Fruit fly (Drosophila melanogaster) whole organism, pupa: ENCODE data around the gene VhaSFD.

Experiments used
- CG10348 ChIP-seq: fragments of 200-800 bp; sonication (Bioruptor generic); IDR thresholded peaks from 2 replicates; pipeline ENCODE4 v1.3.6; 2022; ENCODE audit warnings: missing biosample characterization, missing genetic modification characterization
- CG12605 ChIP-seq: fragments of 200-800 bp; sonication (Bioruptor generic); IDR thresholded peaks from 2 replicates; pipeline ENCODE4 v1.3.6; 2022; ENCODE audit warnings: missing biosample characterization, missing genetic modification characterization
- CG13204 ChIP-seq: fragments of 200-800 bp; sonication (Bioruptor generic); optimal IDR thresholded peaks from 2 replicates; lab custom pipeline; 2018; ENCODE audit warnings: missing biosample characterization, mild to moderate bottlenecking, missing genetic modification characterization, moderate library complexity
- CG14655 ChIP-seq: fragments of 200-800 bp; sonication (Bioruptor generic); optimal IDR thresholded peaks from 3 replicates; lab custom pipeline; 2017; ENCODE audit warnings: mild to moderate bottlenecking, missing biosample characterization, missing genetic modification reagents, missing genetic modification characterization
- CG15710 ChIP-seq: fragments of 200-800 bp; sonication (Bioruptor generic); optimal IDR thresholded peaks from 2 replicates; lab custom pipeline; 2018; ENCODE audit warnings: missing biosample characterization, mild to moderate bottlenecking, missing genetic modification characterization, moderate library complexity
- CG17806 ChIP-seq: fragments of 200-800 bp; sonication (Bioruptor generic); optimal IDR thresholded peaks from 2 replicates; lab custom pipeline; 2018; ENCODE audit warnings: missing biosample characterization, mild to moderate bottlenecking, missing genetic modification characterization, moderate library complexity
- CG32121 ChIP-seq: fragments of 200-800 bp; sonication (Bioruptor generic); IDR thresholded peaks from 2 replicates; pipeline ENCODE4 v1.3.6; 2022; ENCODE audit warnings: missing biosample characterization, missing genetic modification characterization
- CG34367 ChIP-seq: fragments of 200-800 bp; sonication (Bioruptor generic); optimal IDR thresholded peaks from 2 replicates; lab custom pipeline; 2018; ENCODE audit warnings: missing biosample characterization, mild to moderate bottlenecking, missing genetic modification characterization
- CG4496 ChIP-seq: fragments of 200-800 bp; sonication (Bioruptor generic); IDR thresholded peaks from 3 replicates; pipeline ENCODE4 v1.3.6; 2022; ENCODE audit warnings: missing biosample characterization, missing genetic modification characterization
- CG8159 ChIP-seq: fragments of 200-800 bp; sonication (Bioruptor generic); optimal IDR thresholded peaks from 3 replicates; lab custom pipeline; 2018; ENCODE audit warnings: missing biosample characterization, mild to moderate bottlenecking, missing genetic modification characterization, moderate library complexity
- CG8301 ChIP-seq: fragments of 200-800 bp; sonication (Bioruptor generic); optimal IDR thresholded peaks from 2 replicates; lab custom pipeline; 2018; ENCODE audit warnings: missing biosample characterization, mild to moderate bottlenecking, missing genetic modification characterization
- CG9948 ChIP-seq: fragments of 200-800 bp; sonication (Bioruptor generic); optimal IDR thresholded peaks from 2 replicates; lab custom pipeline; 2018; ENCODE audit warnings: missing biosample characterization, mild to moderate bottlenecking, missing genetic modification characterization, moderate library complexity
- D1 ChIP-seq: fragments of 200-800 bp; sonication (Bioruptor generic); optimal IDR thresholded peaks from 2 replicates; lab custom pipeline; 2018; ENCODE audit warnings: missing biosample characterization, mild to moderate bottlenecking, missing genetic modification characterization, moderate library complexity
- EcR ChIP-seq: fragments of 200-800 bp; sonication (Bioruptor generic); optimal IDR thresholded peaks from 3 replicates; lab custom pipeline; 2019; ENCODE audit warnings: missing biosample characterization, missing genetic modification characterization, mild to moderate bottlenecking, moderate library complexity, missing genetic modification reagents
- Ets98B ChIP-seq: fragments of 200-800 bp; sonication (Bioruptor generic); IDR thresholded peaks from 2 replicates; pipeline ENCODE4 v1.3.6; 2022; ENCODE audit warnings: missing biosample characterization, missing genetic modification characterization
- Pif1A ChIP-seq: fragments of 200-800 bp; sonication (Bioruptor generic); optimal IDR thresholded peaks from 3 replicates; lab custom pipeline; 2016; ENCODE audit warnings: missing biosample characterization, missing genetic modification characterization
- Pif1B ChIP-seq: fragments of 200-800 bp; sonication (Bioruptor generic); optimal IDR thresholded peaks from 3 replicates; lab custom pipeline; 2016; ENCODE audit warnings: missing biosample characterization, missing genetic modification characterization
- Snoo ChIP-seq: fragments of 200-800 bp; sonication (Bioruptor generic); optimal IDR thresholded peaks from 3 replicates; lab custom pipeline; 2017; ENCODE audit warnings: missing biosample characterization, mild to moderate bottlenecking, missing genetic modification characterization, inconsistent platforms
- fd96Ca ChIP-seq: fragments of 200-800 bp; sonication (Bioruptor generic); IDR thresholded peaks from 3 replicates; pipeline ENCODE4 v1.3.6; 2022; ENCODE audit warnings: missing biosample characterization, missing genetic modification characterization
- gl ChIP-seq: fragments of 200-800 bp; sonication (Bioruptor generic); optimal IDR thresholded peaks from 2 replicates; lab custom pipeline; 2018; ENCODE audit warnings: missing biosample characterization, mild to moderate bottlenecking, missing genetic modification characterization
- rn ChIP-seq: fragments of 200-800 bp; sonication (Bioruptor generic); IDR thresholded peaks from 2 replicates; pipeline ENCODE4 v1.3.6; 2022; ENCODE audit warnings: missing biosample characterization, missing genetic modification characterization

Gene VhaSFD

DNA sequence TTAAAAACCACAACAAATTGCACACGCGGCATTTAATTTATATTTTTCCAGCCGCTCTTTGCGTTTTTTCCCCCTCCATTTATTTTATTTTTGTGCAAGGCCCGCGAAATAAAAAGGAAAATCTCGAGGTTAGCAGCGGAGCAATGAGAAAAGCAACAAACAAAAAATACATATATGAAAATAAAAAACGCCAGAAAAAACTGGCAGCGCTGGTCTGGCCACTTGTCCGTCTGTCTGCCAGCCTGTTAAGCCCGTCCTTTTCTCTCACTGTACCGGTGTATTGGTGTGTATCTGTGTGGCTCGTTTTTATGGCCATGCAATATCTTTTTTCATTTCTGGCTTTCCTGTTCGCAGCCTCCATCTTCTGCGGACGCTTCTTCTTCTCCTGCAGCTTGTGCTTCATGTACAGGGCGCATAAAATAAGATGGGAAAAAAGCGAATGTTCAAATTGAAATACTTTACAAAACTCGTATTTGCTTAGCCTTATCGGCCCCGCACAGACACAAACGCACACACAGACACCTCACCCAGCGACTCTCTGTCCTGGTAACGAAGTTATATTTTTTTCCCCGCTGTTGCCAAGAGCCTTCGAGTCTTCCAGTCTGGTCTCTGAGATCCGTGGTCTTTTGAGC is 41.1 kb downstream of the VhaSFD start:
- TF ChIP-seq CG32121, result peak; percentile 35; the same call in 1 of the 2 replicates
- peak; percentile 68 for TF ChIP-seq CG34367 (tag; lab: Kevin White, UChicago)
- peak; percentile 85 for TF ChIP-seq CG4496 (GFP tag; lab: Robert Waterston, UW)
- TF ChIP-seq Pif1A, result peak; percentile 64
- peak; percentile 55 for TF ChIP-seq CG17806 (tag; lab: Kevin White, UChicago)
- peak; percentile 57 for TF ChIP-seq Pif1B (GFP tag; lab: Kevin White, UChicago)
- TF ChIP-seq CG14655, result peak; percentile 63
- peak; percentile 58 for TF ChIP-seq CG15710
- TF ChIP-seq CG9948 (tag; lab: Kevin White, UChicago), result peak; percentile 32
- TF ChIP-seq EcR (GFP tag; lab: Kevin White, UChicago), result peak; percentile 71
- TF ChIP-seq Ets98B (GFP tag; lab: Robert Waterston, UW), result peak; percentile 70
- TF ChIP-seq gl (tag; lab: Kevin White, UChicago), result peak; percentile 79
- TF ChIP-seq Snoo, result peak; percentile 60
- peak; percentile 59; the same call in 1 of the 2 replicates for TF ChIP-seq rn
- peak; percentile 52 for TF ChIP-seq CG8301
- peak; percentile 69 for TF ChIP-seq D1 (tag; lab: Kevin White, UChicago)
- TF ChIP-seq CG12605, result peak; percentile 87
- TF ChIP-seq CG8159, result peak; percentile 65
- peak; percentile 56; the same call in 2 of the 3 replicates for TF ChIP-seq fd96Ca
- no peak for TF ChIP-seq CG10348 (GFP tag; lab: Robert Waterston, UW)
- TF ChIP-seq CG13204, result peak; percentile 80

dm6 chr2L:16685612-16685912 is 42.1 kb downstream of the VhaSFD start:
- TF ChIP-seq Pif1A (no peak), CG32121 (no peak), CG10348 (GFP tag; lab: Robert Waterston, UW) (no peak), gl (tag; lab: Kevin White, UChicago) (no peak), CG9948 (tag; lab: Kevin White, UChicago) (no peak), CG17806 (tag; lab: Kevin White, UChicago) (no peak), Ets98B (GFP tag; lab: Robert Waterston, UW) (no peak), CG15710 (no peak), CG34367 (tag; lab: Kevin White, UChicago) (no peak), fd96Ca (no peak), EcR (GFP tag; lab: Kevin White, UChicago) (no peak), D1 (tag; lab: Kevin White, UChicago) (no peak), CG13204 (no peak), Snoo (no peak), CG14655 (no peak), rn (no peak)
- TF ChIP-seq, all 21 proteins: peak for 0

- TF ChIP-seq CG34367 (tag; lab: Kevin White, UChicago) (peak; percentile 76), rn (no peak), CG10348 (GFP tag; lab: Robert Waterston, UW) (no peak), D1 (tag; lab: Kevin White, UChicago) (peak; percentile 79), CG8159 (peak; percentile 83), CG12605 (peak; percentile 6; the same call in 1 of the 2 replicates), CG8301 (peak; percentile 84), fd96Ca (peak; percentile 37; the same call in 1 of the 3 replicates), CG17806 (tag; lab: Kevin White, UChicago) (peak; percentile 81), Ets98B (GFP tag; lab: Robert Waterston, UW) (peak; percentile 30; the same call in 1 of the 2 replicates), gl (tag; lab: Kevin White, UChicago) (no peak), CG15710 (peak; percentile 86), Snoo (peak; percentile 65), CG9948 (tag; lab: Kevin White, UChicago) (peak; percentile 89), EcR (GFP tag; lab: Kevin White, UChicago) (peak; percentile 93), CG4496 (GFP tag; lab: Robert Waterston, UW) (peak; percentile 35; the same call in 1 of the 3 replicates), CG13204 (peak; percentile 61), CG14655 (peak; percentile 84), Pif1A (no peak), Pif1B (GFP tag; lab: Kevin White, UChicago) (peak; percentile 35)
Measured at dm6 chr2L:16684908-16685611, 42.6 kb downstream of the VhaSFD start.

dm6 chr2L:16683958-16684877 is 43.4 kb downstream of the VhaSFD start, which contains the start of gene CG31807:
TSS of gene CG31807 (minus strand) at chr2L:16684008.
- no peak for TF ChIP-seq EcR (GFP tag; lab: Kevin White, UChicago)
- TF ChIP-seq CG8301, result peak; percentile 96
- peak; percentile 100 for TF ChIP-seq CG8159
- peak; percentile 92 for TF ChIP-seq D1 (tag; lab: Kevin White, UChicago)
- peak; percentile 97 for TF ChIP-seq CG15710
- peak; percentile 98 for TF ChIP-seq Pif1B (GFP tag; lab: Kevin White, UChicago)
- TF ChIP-seq Snoo, result peak; percentile 91
- TF ChIP-seq CG9948 (tag; lab: Kevin White, UChicago), result peak; percentile 97
- peak; percentile 49 for TF ChIP-seq rn
- no peak; the same call in none of the 3 replicates for TF ChIP-seq fd96Ca
- TF ChIP-seq CG4496 (GFP tag; lab: Robert Waterston, UW), result peak; percentile 86; the same call in 2 of the 3 replicates
- peak; percentile 92 for TF ChIP-seq CG17806 (tag; lab: Kevin White, UChicago)
- no peak for TF ChIP-seq CG10348 (GFP tag; lab: Robert Waterston, UW)
- TF ChIP-seq CG14655, result peak; percentile 96
- peak; percentile 98 for TF ChIP-seq Pif1A
- TF ChIP-seq CG13204, result peak; percentile 92
- TF ChIP-seq gl (tag; lab: Kevin White, UChicago), result peak; percentile 90
- peak; percentile 78; the same call in 1 of the 2 replicates for TF ChIP-seq Ets98B (GFP tag; lab: Robert Waterston, UW)
- TF ChIP-seq CG12605, result peak; percentile 87
- peak; percentile 96 for TF ChIP-seq CG34367 (tag; lab: Kevin White, UChicago)
- TF ChIP-seq CG32121, result peak; percentile 74
- TF ChIP-seq, all 21 proteins: peak for 18
